Worm (Caenorhabditis elegans) whole organism, L3 larva: Measurements from ENCODE around the gene nhr-263.
"Not testable (repeated sequence)": the region's sequence is repeated elsewhere in the genome, so short reads cannot be mapped to it uniquely, and the experiment has no call there.

Source experiments
- eor-1 ChIP-seq, 2 experiments: fragments of 150-350 bp; optimal IDR thresholded peaks; 2 replicates each; lab custom pipeline; 2014 to 2018; ENCODE audit warnings: missing biosample characterization in 2 of 2, missing genetic modification characterization in 2 of 2
- lsy-12 ChIP-seq: sonication (generic microtip); optimal IDR thresholded peaks from 2 replicates; lab custom pipeline; 2016; ENCODE audit warnings: mild to moderate bottlenecking, missing genetic modification characterization, missing compliant biosample characterization

ce11 chrV:7345494-7345893 is 3.7 kb upstream of the nhr-263 start, which contains the start of gene nhr-147:
- not testable (repeated sequence) for TF ChIP-seq lsy-12; eor-1 (tag; optimal IDR thresholded peaks at IDR 0.05; lab: Kevin White, UChicago)
